Fruit fly (Drosophila melanogaster) whole organism: ENCODE measurements around the gene Vha55.

Source experiments
- EcR ChIP-seq, 2 experiments: fragments of >200 bp; optimal IDR thresholded peaks; 2 replicates each; lab custom pipeline; 2017; ENCODE audit warnings: missing biosample characterization in 2 of 2, missing genetic modification characterization in 2 of 2, missing genetic modification reagents in 2 of 2
- usp ChIP-seq: fragments of >200 bp; optimal IDR thresholded peaks from 2 replicates; lab custom pipeline; 2017; ENCODE audit warnings: missing biosample characterization, missing genetic modification characterization, mixed read lengths

DNA sequence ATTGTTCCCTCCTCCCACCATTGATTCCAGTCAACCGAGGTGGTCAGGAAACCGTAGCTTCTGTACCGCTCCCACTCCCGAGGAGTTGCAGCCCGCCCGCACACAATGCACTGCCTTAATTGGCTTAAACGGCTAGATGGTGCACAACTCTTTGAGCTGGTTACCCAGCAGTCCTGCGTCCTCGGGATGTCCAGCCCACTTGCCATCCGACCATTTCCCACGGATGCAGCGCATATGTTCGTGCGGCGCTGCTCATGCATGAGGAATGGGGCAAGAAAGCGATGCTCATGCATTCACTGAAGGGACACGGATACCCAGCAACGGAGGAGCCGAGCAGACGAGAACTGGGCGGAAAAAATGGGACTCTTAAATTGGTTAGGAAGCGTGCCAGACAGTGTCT, 12.1 kb downstream of the Vha55 start:
- no peak for TF ChIP-seq EcR (GFP tag; optimal IDR thresholded peaks at IDR 0.05; lab: Kevin White, UChicago)
- no peak for TF ChIP-seq usp (GFP tag; lab: Kevin White, UChicago)
